Fruit fly (Drosophila melanogaster) whole organism, embryonic: ENCODE data around the gene CheA75a.

Source experiments
- ATbp ChIP-seq: fragments of 200-800 bp; sonication (Bioruptor generic); optimal IDR thresholded peaks from 2 replicates; lab custom pipeline; 2017; ENCODE audit warnings: missing biosample characterization, mild to moderate bottlenecking, missing genetic modification characterization, missing genetic modification reagents
- Atf3 ChIP-seq: fragments of 200-800 bp; sonication (Bioruptor generic); optimal IDR thresholded peaks from 3 replicates; lab custom pipeline; 2016; ENCODE audit warnings: missing biosample characterization, missing genetic modification characterization
- BtbVII ChIP-seq: fragments of 200-800 bp; sonication (Bioruptor generic); optimal IDR thresholded peaks from 3 replicates; lab custom pipeline; 2017; ENCODE audit warnings: missing biosample characterization, mild to moderate bottlenecking, missing genetic modification characterization
- CG10959 ChIP-seq: fragments of 200-800 bp; sonication (Bioruptor generic); IDR thresholded peaks from 2 replicates; pipeline ENCODE4 v1.3.6; 2022; ENCODE audit warnings: missing biosample characterization, missing genetic modification characterization
- CG12744 ChIP-seq: fragments of 200-800 bp; sonication (Bioruptor generic); optimal IDR thresholded peaks from 2 replicates; lab custom pipeline; 2016; ENCODE audit warnings: missing biosample characterization, missing genetic modification characterization
- CG14050 ChIP-seq: fragments of 200-800 bp; sonication (Bioruptor generic); IDR thresholded peaks from 3 replicates; pipeline ENCODE4 v1.3.6; 2022; ENCODE audit warnings: missing biosample characterization, missing genetic modification characterization
- CG2202 ChIP-seq: fragments of 200-800 bp; sonication (Bioruptor generic); optimal IDR thresholded peaks from 2 replicates; lab custom pipeline; 2018; ENCODE audit warnings: missing biosample characterization, mild to moderate bottlenecking, missing genetic modification characterization
- CG30403 ChIP-seq: fragments of 200-800 bp; sonication (Bioruptor generic); optimal IDR thresholded peaks from 3 replicates; lab custom pipeline; 2016; ENCODE audit warnings: missing biosample characterization, missing genetic modification characterization
- CG3847 ChIP-seq: fragments of 200-800 bp; sonication (Bioruptor generic); IDR thresholded peaks from 2 replicates; pipeline ENCODE4 v1.3.6; 2022; ENCODE audit warnings: missing biosample characterization, missing genetic modification characterization
- CG4730 ChIP-seq: fragments of 200-800 bp; sonication (Bioruptor generic); IDR thresholded peaks from 2 replicates; pipeline ENCODE4 v1.3.6; 2022; ENCODE audit warnings: missing biosample characterization, missing genetic modification characterization
- CG4854 ChIP-seq: fragments of 200-800 bp; sonication (Bioruptor generic); optimal IDR thresholded peaks from 2 replicates; lab custom pipeline; 2016; ENCODE audit warnings: missing biosample characterization, missing genetic modification characterization, inconsistent platforms
- CG6272 ChIP-seq: fragments of 200-800 bp; sonication (Bioruptor generic); IDR thresholded peaks from 2 replicates; pipeline ENCODE4 v1.3.6; 2022; ENCODE audit warnings: missing biosample characterization, missing genetic modification characterization
- CG6765 ChIP-seq: fragments of 200-800 bp; sonication (Bioruptor generic); optimal IDR thresholded peaks from 3 replicates; lab custom pipeline; 2017; ENCODE audit warnings: missing biosample characterization, mild to moderate bottlenecking, missing genetic modification characterization
- CG7786 ChIP-seq: fragments of 200-800 bp; sonication (Bioruptor generic); optimal IDR thresholded peaks from 2 replicates; lab custom pipeline; 2016; ENCODE audit warnings: missing biosample characterization, missing genetic modification characterization
- CG8765 ChIP-seq: fragments of 200-800 bp; sonication (Bioruptor generic); IDR thresholded peaks from 2 replicates; pipeline ENCODE4 v1.3.6; 2022; ENCODE audit warnings: missing biosample characterization, missing genetic modification characterization
- CG9797 ChIP-seq: fragments of 200-800 bp; sonication (Bioruptor generic); optimal IDR thresholded peaks from 3 replicates; lab custom pipeline; 2018; ENCODE audit warnings: missing biosample characterization, mild to moderate bottlenecking, missing genetic modification characterization
- CG9876 ChIP-seq: fragments of 200-800 bp; sonication (Bioruptor generic); optimal IDR thresholded peaks from 2 replicates; lab custom pipeline; 2016; ENCODE audit warnings: missing biosample characterization, missing genetic modification characterization
- CG9932 ChIP-seq: fragments of 200-800 bp; sonication (Bioruptor generic); IDR thresholded peaks from 2 replicates; pipeline ENCODE4 v1.3.6; 2022; ENCODE audit warnings: missing biosample characterization, missing genetic modification characterization
- CTCF ChIP-seq: fragments of 200-800 bp; sonication (Bioruptor generic); optimal IDR thresholded peaks from 2 replicates; lab custom pipeline; 2017; ENCODE audit warnings: missing biosample characterization, mild to moderate bottlenecking, missing genetic modification characterization, moderate library complexity
- D ChIP-seq, 2 experiments: fragments of 200-800 bp in 1 of 2; fragments of >200 bp in 1 of 2; sonication (Bioruptor generic) in 1 of 2; optimal IDR thresholded peaks; 2 replicates in 1 of 2; 3 replicates in 1 of 2; lab custom pipeline; 2017; ENCODE audit warnings: mild to moderate bottlenecking in 1 of 2, missing biosample characterization in 1 of 2, missing genetic modification characterization in 1 of 2, missing genetic modification reagents in 1 of 2
- D19B ChIP-seq: fragments of 200-800 bp; sonication (Bioruptor generic); optimal IDR thresholded peaks from 2 replicates; lab custom pipeline; 2017; ENCODE audit warnings: missing biosample characterization, mild to moderate bottlenecking, missing genetic modification characterization
- Dip2 ChIP-seq: fragments of 200-800 bp; sonication (Bioruptor generic); IDR thresholded peaks from 2 replicates; pipeline ENCODE4 v1.3.6; 2022; ENCODE audit warnings: missing biosample characterization, missing genetic modification characterization
- Doc3 ChIP-seq: fragments of 200-800 bp; sonication (Bioruptor generic); IDR thresholded peaks from 3 replicates; pipeline ENCODE4 v1.3.6; 2022; ENCODE audit warnings: missing biosample characterization, missing genetic modification characterization; ENCODE audit not compliant: partially characterized antibody
- Fer3 ChIP-seq: fragments of 200-800 bp; sonication (Bioruptor generic); optimal IDR thresholded peaks from 2 replicates; lab custom pipeline; 2018; ENCODE audit warnings: missing biosample characterization, mild to moderate bottlenecking, missing genetic modification characterization, moderate library complexity
- HHEX ChIP-seq: fragments of 200-800 bp; sonication (Bioruptor generic); optimal IDR thresholded peaks from 3 replicates; lab custom pipeline; 2017; ENCODE audit warnings: missing biosample characterization, mild to moderate bottlenecking, missing genetic modification characterization, missing genetic modification reagents
- Hr3 ChIP-seq: fragments of 200-800 bp; sonication (Bioruptor generic); optimal IDR thresholded peaks from 3 replicates; lab custom pipeline; 2016; ENCODE audit warnings: missing biosample characterization, missing genetic modification characterization
- Hr51 ChIP-seq, 2 experiments: fragments of 200-800 bp; sonication (Bioruptor generic); optimal IDR thresholded peaks; 2 replicates in 1 of 2; 3 replicates in 1 of 2; lab custom pipeline; 2016 to 2018; ENCODE audit warnings: missing biosample characterization in 2 of 2, missing genetic modification characterization in 2 of 2, mild to moderate bottlenecking in 1 of 2, moderate library complexity in 1 of 2
- Hsf ChIP-seq: fragments of 200-800 bp; sonication (Bioruptor generic); optimal IDR thresholded peaks from 3 replicates; lab custom pipeline; 2016; ENCODE audit warnings: missing biosample characterization, missing genetic modification characterization
- Max ChIP-seq: fragments of 200-800 bp; sonication (Bioruptor generic); optimal IDR thresholded peaks from 2 replicates; lab custom pipeline; 2016; ENCODE audit warnings: missing biosample characterization, mild to moderate bottlenecking, missing genetic modification characterization
- Mrtf ChIP-seq: fragments of 200-800 bp; sonication (Bioruptor generic); IDR thresholded peaks from 3 replicates; pipeline ENCODE4 v1.3.6; 2022; ENCODE audit warnings: missing biosample characterization, missing genetic modification characterization
- Oaz ChIP-seq: fragments of 200-800 bp; sonication (Bioruptor generic); IDR thresholded peaks from 2 replicates; pipeline ENCODE4 v1.3.6; 2022; ENCODE audit warnings: missing biosample characterization, missing genetic modification characterization
- Sin3A ChIP-seq: fragments of >200 bp; optimal IDR thresholded peaks from 2 replicates; lab custom pipeline; 2018
- Trl ChIP-seq, 3 experiments: fragments of >200 bp in 2 of 3; fragments of 200-800 bp in 1 of 3; sonication (Bioruptor generic) in 1 of 3; optimal IDR thresholded peaks; 2 replicates in 1 of 3; 3 replicates in 2 of 3; lab custom pipeline; 2016 to 2017; ENCODE audit warnings: missing biosample characterization in 1 of 3, missing genetic modification characterization in 1 of 3
- Xbp1 ChIP-seq: fragments of 200-800 bp; sonication (Bioruptor generic); optimal IDR thresholded peaks from 3 replicates; lab custom pipeline; 2016; ENCODE audit warnings: missing biosample characterization, mild to moderate bottlenecking, missing genetic modification characterization
- amos ChIP-seq: fragments of 200-800 bp; sonication (Bioruptor generic); IDR thresholded peaks from 2 replicates; pipeline ENCODE4 v1.3.6; 2022; ENCODE audit warnings: missing biosample characterization, missing genetic modification characterization; ENCODE audit not compliant: partially characterized antibody
- bcd ChIP-seq: fragments of 200-800 bp; sonication (Bioruptor generic); optimal IDR thresholded peaks from 2 replicates; lab custom pipeline; 2017; ENCODE audit warnings: missing biosample characterization, mild to moderate bottlenecking, missing genetic modification characterization
- btn ChIP-seq: fragments of 200-800 bp; sonication (Bioruptor generic); optimal IDR thresholded peaks from 2 replicates; lab custom pipeline; 2016; ENCODE audit warnings: missing biosample characterization, missing genetic modification characterization
- danr ChIP-seq: fragments of 200-800 bp; sonication (Bioruptor generic); IDR thresholded peaks from 2 replicates; pipeline ENCODE4 v1.3.6; 2022; ENCODE audit warnings: missing biosample characterization, missing genetic modification characterization
- dmrt11E ChIP-seq: fragments of 200-800 bp; sonication (Bioruptor generic); optimal IDR thresholded peaks from 3 replicates; lab custom pipeline; 2018; ENCODE audit warnings: missing biosample characterization, mild to moderate bottlenecking, missing genetic modification characterization, moderate library complexity
- en ChIP-seq: fragments of 200-800 bp; sonication (Bioruptor generic); optimal IDR thresholded peaks from 2 replicates; lab custom pipeline; 2016; ENCODE audit warnings: missing biosample characterization, missing genetic modification characterization
- gcm2 ChIP-seq: fragments of 200-800 bp; sonication (Bioruptor generic); optimal IDR thresholded peaks from 2 replicates; lab custom pipeline; 2016; ENCODE audit warnings: missing biosample characterization, missing genetic modification characterization
- grn ChIP-seq: fragments of 200-800 bp; sonication (Bioruptor generic); optimal IDR thresholded peaks from 3 replicates; lab custom pipeline; 2017; ENCODE audit warnings: missing biosample characterization, missing genetic modification characterization
- gro ChIP-seq: fragments of 200-800 bp; sonication (Bioruptor generic); optimal IDR thresholded peaks from 2 replicates; lab custom pipeline; 2016; ENCODE audit warnings: missing biosample characterization, missing genetic modification characterization
- her ChIP-seq: fragments of 200-800 bp; sonication (Bioruptor generic); optimal IDR thresholded peaks from 2 replicates; lab custom pipeline; 2016; ENCODE audit warnings: missing biosample characterization, missing genetic modification characterization
- luna ChIP-seq: fragments of 200-800 bp; sonication (Bioruptor generic); optimal IDR thresholded peaks from 2 replicates; lab custom pipeline; 2016; ENCODE audit warnings: missing biosample characterization, missing genetic modification characterization
- nau ChIP-seq: fragments of 200-800 bp; sonication (Bioruptor generic); optimal IDR thresholded peaks from 3 replicates; lab custom pipeline; 2017; ENCODE audit warnings: missing biosample characterization, mild to moderate bottlenecking, missing genetic modification characterization, missing genetic modification reagents
- nerfin-2 ChIP-seq: fragments of 200-800 bp; sonication (Bioruptor generic); IDR thresholded peaks from 2 replicates; pipeline ENCODE4 v1.3.6; 2022; ENCODE audit warnings: missing biosample characterization, missing genetic modification characterization; ENCODE audit not compliant: partially characterized antibody
- repo ChIP-seq: fragments of 200-800 bp; sonication (Bioruptor generic); optimal IDR thresholded peaks from 2 replicates; lab custom pipeline; 2016; ENCODE audit warnings: missing biosample characterization, missing genetic modification characterization
- salm ChIP-seq: fragments of 200-800 bp; sonication (Bioruptor generic); optimal IDR thresholded peaks from 2 replicates; lab custom pipeline; 2018; ENCODE audit warnings: missing biosample characterization, mild to moderate bottlenecking, missing genetic modification characterization
- tio ChIP-seq: fragments of 200-800 bp; sonication (Bioruptor generic); optimal IDR thresholded peaks from 2 replicates; lab custom pipeline; 2017; ENCODE audit warnings: missing biosample characterization, missing genetic modification characterization, inconsistent platforms
- tx ChIP-seq: fragments of 200-800 bp; sonication (Bioruptor generic); optimal IDR thresholded peaks from 2 replicates; lab custom pipeline; 2016; ENCODE audit warnings: missing biosample characterization, missing genetic modification characterization
- wek ChIP-seq: fragments of 200-800 bp; sonication (Bioruptor generic); optimal IDR thresholded peaks from 3 replicates; lab custom pipeline; 2018; ENCODE audit warnings: missing biosample characterization, mild to moderate bottlenecking, missing genetic modification characterization, moderate library complexity

The CheA75a gene

dm6 chr3L:18238568-18238967 is 13.3 kb upstream of the CheA75a start (continued):
- TF ChIP-seq Oaz (GFP tag; lab: Robert Waterston, UW) (no peak), CG30403 (GFP tag; lab: Kevin White, UChicago) (peak; percentile 77), gcm2 (peak; percentile 13), Fer3 (tag; lab: Kevin White, UChicago) (peak; percentile 34), wek (no peak), luna (GFP tag; lab: Kevin White, UChicago) (no peak), repo (GFP tag; lab: Kevin White, UChicago) (no peak), her (GFP tag; lab: Kevin White, UChicago) (no peak), amos (GFP tag; lab: Robert Waterston, UW) (no peak), HHEX (GFP tag; lab: Kevin White, UChicago) (peak; percentile 37), D19B (GFP tag; lab: Kevin White, UChicago) (no peak), Hr51 (GFP tag; optimal IDR thresholded peaks at IDR 0.05; lab: Kevin White, UChicago) (peak in 1 of 2 experiments; percentile 63), CG4730 (no peak), tx (no peak), CG9876 (GFP tag; lab: Kevin White, UChicago) (peak; percentile 6), CG12744 (GFP tag; lab: Kevin White, UChicago) (no peak), Hr3 (GFP tag; lab: Kevin White, UChicago) (peak; percentile 69), CG3847 (GFP tag; lab: Robert Waterston, UW) (no peak), CG6272 (GFP tag; lab: Robert Waterston, UW) (peak; percentile 16; the same call in 1 of the 2 replicates), CG4854 (no peak), dmrt11E (tag; lab: Kevin White, UChicago) (peak; percentile 93), D (optimal IDR thresholded peaks at IDR 0.05; lab: Kevin White, UChicago) (no peak), D (GFP tag; optimal IDR thresholded peaks at IDR 0.05; lab: Kevin White, UChicago) (peak; percentile 86), gro (GFP tag; lab: Kevin White, UChicago) (no peak), BtbVII (GFP tag; lab: Kevin White, UChicago) (peak; percentile 10), nau (GFP tag; lab: Kevin White, UChicago) (peak; percentile 40), Doc3 (no peak), Hsf (GFP tag; lab: Kevin White, UChicago) (peak; percentile 75), CG14050 (GFP tag; lab: Robert Waterston, UW) (no peak), nerfin-2 (GFP tag; lab: Robert Waterston, UW) (no peak), Xbp1 (GFP tag; lab: Kevin White, UChicago) (peak; percentile 76), CTCF (GFP tag; lab: Kevin White, UChicago) (no peak), grn (GFP tag; lab: Kevin White, UChicago) (no peak), Max (peak; percentile 17), btn (GFP tag; lab: Kevin White, UChicago) (peak; percentile 11), bcd (peak; percentile 66), CG2202 (tag; lab: Kevin White, UChicago) (peak; percentile 86), Mrtf (GFP tag; lab: Robert Waterston, UW) (no peak), CG9932 (GFP tag; lab: Robert Waterston, UW) (no peak), ATbp (peak; percentile 82), salm (tag; lab: Kevin White, UChicago) (peak; percentile 44), danr (GFP tag; lab: Robert Waterston, UW) (peak; percentile 44; the same call in 1 of the 2 replicates), tio (GFP tag; lab: Kevin White, UChicago) (peak; percentile 78), CG10959 (GFP tag; lab: Robert Waterston, UW) (peak; percentile 52; the same call in 1 of the 2 replicates), Trl (optimal IDR thresholded peaks at IDR 0.05; lab: Kevin White, UChicago) (no peak), Trl (GFP tag; optimal IDR thresholded peaks at IDR 0.05; lab: Kevin White, UChicago) (peak; percentile 40), Dip2 (GFP tag; lab: Robert Waterston, UW) (no peak), CG8765 (no peak), CG7786 (peak; percentile 40), Sin3A (lab: Kevin White, UChicago) (no peak), CG9797 (GFP tag; lab: Kevin White, UChicago) (no peak), Atf3 (peak; percentile 57), en (GFP tag; lab: Kevin White, UChicago) (peak; percentile 9), CG6765 (GFP tag; lab: Kevin White, UChicago) (no peak)
